Worm (Caenorhabditis elegans): Measurements from ENCODE around the gene mig-2.

- TF ChIP-seq unc-62 (GFP tag; optimal IDR thresholded peaks at IDR 0.05) (no peak), unc-120 (tag; optimal IDR thresholded peaks at IDR 0.05; ENCODE audit: poor library complexity, severe bottlenecking) (no peak), hlh-1 (tag; optimal IDR thresholded peaks at IDR 0.05) (no peak), ces-1 (GFP tag; optimal IDR thresholded peaks at IDR 0.05) (no peak), sptf-1 (tag; optimal IDR thresholded peaks at IDR 0.05) (no peak), lsy-2 (tag; optimal IDR thresholded peaks at IDR 0.05) (no peak), ztf-11 (tag; optimal IDR thresholded peaks at IDR 0.05) (no peak), pha-4 (tag; optimal IDR thresholded peaks at IDR 0.05) (no peak)
Observed at ce11 chrX:11555527-11556137, 7.2 kb downstream of the mig-2 start.
